Fruit fly (Drosophila melanogaster) ovary, adult (tissue): ENCODE results near the gene CG10333.

ENCODE experiments used
- CG17801 ChIP-seq: fragments of 200-800 bp; optimal IDR thresholded peaks from 2 replicates; lab custom pipeline; 2019; ENCODE audit warnings: missing biosample characterization, mild to moderate bottlenecking, missing genetic modification characterization, moderate library complexity; ENCODE audit not compliant: partially characterized antibody

CG10333 gene

dm6 chr2L:18576250-18576649, 30.4 kb upstream of the CG10333 start:
- TF ChIP-seq CG17801 (GFP tag; lab: Kevin White, UChicago), result no peak

- no peak for TF ChIP-seq CG17801 (GFP tag; lab: Kevin White, UChicago)
These were observed 22.0 kb upstream of the CG10333 start for dm6 chr2L:18584617-18585016.

- no peak for TF ChIP-seq CG17801 (GFP tag; lab: Kevin White, UChicago)
These were observed 16.3 kb upstream of the CG10333 start, which contains the start of the genes Pde11 and CG15160 for dm6 chr2L:18590100-18590941. Pde11 (minus strand) TSS chr2L:18590342. CG15160 (plus strand) TSS chr2L:18590891.

dm6 chr2L:18590942-18591257, 15.7 kb upstream of the CG10333 start:
- TF ChIP-seq CG17801 (GFP tag; lab: Kevin White, UChicago), result no peak

dm6 chr2L:18596871-18597338, 9.7 kb upstream of the CG10333 start, which contains the start of gene amos:
amos (minus strand) TSS chr2L:18596921.
- no peak for TF ChIP-seq CG17801 (GFP tag; lab: Kevin White, UChicago)

- TF ChIP-seq CG17801 (GFP tag; lab: Kevin White, UChicago), result no peak
These were observed 8.4 kb upstream of the CG10333 start for dm6 chr2L:18598150-18598723.

dm6 chr2L:18599152-18599551, 7.5 kb upstream of the CG10333 start:
- TF ChIP-seq CG17801 (GFP tag; lab: Kevin White, UChicago), result peak; percentile 16

dm6 chr2L:18604986-18605385, 1.6 kb upstream of the CG10333 start, which contains the start of gene CG10413:
CG10413 (minus strand) TSS chr2L:18605249.
- peak; percentile 97 for TF ChIP-seq CG17801 (GFP tag; lab: Kevin White, UChicago)

DNA sequence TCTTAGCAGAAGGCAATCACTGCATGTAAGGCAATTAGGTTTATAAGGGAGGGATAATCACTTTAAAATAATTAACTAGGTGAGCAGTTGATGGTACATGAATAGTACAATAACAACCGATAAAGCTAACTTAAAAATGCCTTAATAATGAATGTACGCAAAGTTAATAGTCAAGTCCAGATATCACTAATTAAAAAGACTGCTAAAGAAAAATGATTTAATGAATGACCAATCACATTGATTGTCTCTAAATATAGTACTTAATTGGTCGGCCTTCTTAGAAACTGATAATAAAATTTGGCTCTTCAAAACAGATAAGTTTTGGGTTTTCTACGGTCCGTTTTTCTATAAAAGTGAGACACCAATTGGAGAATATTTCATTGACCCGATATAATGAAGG, 1.1 kb upstream of the CG10333 start, which contains the start of gene CG31789:
Gene CG31789 (plus strand): TSS at position 380 of the 400 bp plus-strand sequence.
- no peak for TF ChIP-seq CG17801 (GFP tag; lab: Kevin White, UChicago)

- no peak for TF ChIP-seq CG17801 (GFP tag; lab: Kevin White, UChicago)
These were observed 5.5 kb downstream of the CG10333 start, which contains the start of gene Atac2 for dm6 chr2L:18612106-18612505. Atac2 (minus strand) TSS chr2L:18612249.

- TF ChIP-seq CG17801 (GFP tag; lab: Kevin White, UChicago), result no peak
These were observed 9.4 kb downstream of the CG10333 start, which contains the start of gene IFT46 for dm6 chr2L:18616019-18616418. IFT46 (minus strand) TSS chr2L:18616106.

DNA sequence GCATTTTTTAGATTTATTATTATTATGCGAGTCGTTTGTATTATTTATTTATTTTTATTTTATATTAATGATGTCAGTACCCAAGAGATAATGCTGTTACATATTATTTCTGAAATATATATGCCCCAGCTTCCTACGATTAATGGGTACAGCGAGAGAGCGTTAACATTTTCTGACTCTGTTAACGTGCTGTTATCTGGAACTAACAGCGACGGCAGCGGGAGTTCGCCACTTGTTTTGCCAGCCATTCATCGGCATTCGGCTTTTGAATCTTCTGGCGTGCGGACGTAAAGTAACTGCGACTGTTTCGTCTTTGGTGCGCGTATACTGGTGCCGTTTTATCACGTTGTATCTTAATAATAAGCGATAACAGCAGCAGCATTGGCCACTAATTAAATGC, 10.4 kb downstream of the CG10333 start, which contains the start of gene MESR3:
Gene MESR3 (plus strand): TSS at position 254 of the 400 bp plus-strand sequence.
- TF ChIP-seq CG17801 (GFP tag; lab: Kevin White, UChicago), result peak; percentile 76

dm6 chr2L:18620153-18620552, 13.5 kb downstream of the CG10333 start:
- no peak for TF ChIP-seq CG17801 (GFP tag; lab: Kevin White, UChicago)

DNA sequence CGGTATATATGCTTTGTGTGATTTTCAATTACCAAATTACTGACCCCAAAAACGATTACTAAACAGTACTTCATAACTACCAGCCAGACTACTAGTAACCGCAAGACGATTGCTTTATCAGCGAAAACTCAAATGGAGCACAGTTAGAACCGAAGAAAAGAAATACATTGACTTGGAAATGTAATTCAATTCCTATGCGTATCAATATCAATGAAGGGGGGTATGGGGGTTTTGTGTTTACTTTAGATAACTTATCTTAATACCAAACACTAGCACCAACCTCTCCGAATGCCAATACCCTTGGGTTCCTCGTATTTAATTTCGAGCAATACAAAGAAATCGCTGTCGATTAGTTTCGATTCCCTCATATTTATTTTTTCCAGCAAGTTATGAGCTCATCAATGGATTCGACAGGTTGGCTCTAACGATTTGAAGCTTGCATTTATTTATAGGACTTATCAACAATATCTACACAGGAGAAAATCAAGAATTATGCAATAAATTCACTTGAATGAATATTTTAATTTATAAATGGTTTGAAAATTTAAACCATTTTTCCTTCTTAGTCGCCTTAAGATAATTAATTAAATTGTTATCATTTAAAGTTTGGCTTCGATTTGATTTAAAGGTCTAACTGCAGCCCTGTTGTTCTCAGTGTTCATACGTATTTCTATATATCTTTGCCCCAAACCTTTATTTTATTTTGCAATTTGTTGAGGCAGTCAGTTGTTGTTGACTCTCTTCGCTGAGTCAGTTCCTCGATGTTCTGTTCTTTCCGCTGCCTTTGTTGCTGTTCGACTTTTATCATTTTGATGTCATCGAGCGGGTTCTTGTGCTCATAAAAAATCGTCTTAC, 15.0 kb downstream of the CG10333 start:
- peak; percentile 93 for TF ChIP-seq CG17801 (GFP tag; lab: Kevin White, UChicago)
